Worm (Caenorhabditis elegans) whole organism, early embryonic: ENCODE measurements around the gene sulp-2.

ENCODE experiments used
- B0310.2 ChIP-seq: sonication (generic microtip); optimal IDR thresholded peaks from 2 replicates; lab custom pipeline; 2016; ENCODE audit warnings: mild to moderate bottlenecking, missing genetic modification characterization, missing compliant biosample characterization
- F13C5.2 ChIP-seq: sonication (generic microtip); optimal IDR thresholded peaks from 2 replicates; lab custom pipeline; 2017; ENCODE audit warnings: mild to moderate bottlenecking, missing genetic modification characterization, inconsistent platforms, missing compliant biosample characterization
- aly-1 ChIP-seq: sonication (generic microtip); optimal IDR thresholded peaks from 2 replicates; lab custom pipeline; 2016; ENCODE audit warnings: missing genetic modification characterization, missing compliant biosample characterization
- ama-1 ChIP-seq: fragments of 150-350 bp; optimal IDR thresholded peaks from 2 replicates; lab custom pipeline; 2014
- ceh-13 ChIP-seq: fragments of 200-800 bp; sonication (Bioruptor generic); optimal IDR thresholded peaks from 2 replicates; lab custom pipeline; 2018; ENCODE audit warnings: mild to moderate bottlenecking, missing genetic modification characterization, missing compliant biosample characterization
- ceh-36 ChIP-seq: sonication (generic microtip); optimal IDR thresholded peaks from 2 replicates; lab custom pipeline; 2016; ENCODE audit warnings: missing genetic modification characterization, inconsistent platforms, missing compliant biosample characterization
- ets-7 ChIP-seq: sonication (generic microtip); optimal IDR thresholded peaks from 2 replicates; lab custom pipeline; 2016; ENCODE audit warnings: missing genotype, missing genetic modification characterization, missing compliant biosample characterization
- flt-1 ChIP-seq: fragments of 200-800 bp; sonication (Bioruptor generic); IDR thresholded peaks from 2 replicates; pipeline ENCODE4 v1.3.6; 2022; ENCODE audit warnings: missing genetic modification characterization, missing compliant biosample characterization
- hmbx-1 ChIP-seq: sonication (generic microtip); optimal IDR thresholded peaks from 2 replicates; lab custom pipeline; 2016; ENCODE audit warnings: mild to moderate bottlenecking, missing genetic modification characterization, missing compliant biosample characterization
- hmg-4 ChIP-seq: fragments of 200-800 bp; sonication (Bioruptor generic); optimal IDR thresholded peaks from 2 replicates; lab custom pipeline; 2018; ENCODE audit warnings: mild to moderate bottlenecking, missing genetic modification characterization, missing compliant biosample characterization
- hnd-1 ChIP-seq: sonication (generic microtip); optimal IDR thresholded peaks from 2 replicates; lab custom pipeline; 2016; ENCODE audit warnings: missing genetic modification characterization, missing compliant biosample characterization
- pes-1 ChIP-seq: fragments of 200-800 bp; sonication (Bioruptor generic); IDR thresholded peaks from 2 replicates; pipeline ENCODE4 v1.3.6; 2022; ENCODE audit warnings: missing genetic modification reagents, missing genetic modification characterization, missing compliant biosample characterization
- scrt-1 ChIP-seq: fragments of 200-800 bp; sonication (Bioruptor generic); IDR thresholded peaks from 2 replicates; pipeline ENCODE4 v1.3.6; 2022; ENCODE audit warnings: missing genetic modification characterization, missing compliant biosample characterization
- sea-1 ChIP-seq: fragments of 200-800 bp; sonication (Bioruptor generic); conservative IDR thresholded peaks from 2 replicates; pipeline ENCODE4 v1.3.6; 2022; ENCODE audit warnings: missing genetic modification characterization, missing compliant biosample characterization
- tbx-11 ChIP-seq: fragments of 200-800 bp; sonication (Bioruptor generic); IDR thresholded peaks from 2 replicates; pipeline ENCODE4 v1.3.6; 2022; ENCODE audit warnings: missing genetic modification characterization, missing compliant biosample characterization
- tbx-37 ChIP-seq: fragments of 200-800 bp; sonication (Bioruptor generic); conservative IDR thresholded peaks from 2 replicates; pipeline ENCODE4 v1.3.6; 2022; ENCODE audit warnings: missing genetic modification reagents, missing genetic modification characterization, missing compliant biosample characterization
- tra-4 ChIP-seq: sonication (generic microtip); optimal IDR thresholded peaks from 2 replicates; lab custom pipeline; 2017; ENCODE audit warnings: missing genetic modification characterization, missing compliant biosample characterization

The sulp-2 gene

DNA sequence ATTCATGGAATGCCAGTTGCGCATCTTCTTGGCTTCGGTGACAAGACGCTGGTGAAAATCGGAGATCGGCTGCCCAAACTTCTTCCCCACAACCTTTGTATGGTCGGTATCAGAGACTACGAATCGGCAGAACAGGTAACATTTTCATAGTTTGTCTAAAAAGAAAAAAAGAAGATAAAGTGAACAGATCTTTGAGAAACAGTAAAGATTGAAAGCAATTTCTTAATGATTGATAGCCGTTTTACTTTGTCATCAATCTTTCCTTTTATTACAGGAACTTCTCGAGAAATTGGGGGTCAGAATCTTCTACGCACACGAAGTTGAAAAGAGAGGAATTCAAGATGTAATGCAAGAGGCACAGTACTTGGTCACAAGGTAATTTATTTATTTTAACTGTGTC is 31.9 kb upstream of the sulp-2 start:
- no peak for TF ChIP-seq tbx-11 (GFP tag; lab: Robert Waterston, UW)
- TF ChIP-seq flt-1 (GFP tag; lab: Robert Waterston, UW), result no peak
- TF ChIP-seq ceh-13 (GFP tag; lab: Kevin White, UChicago), result no peak
- TF ChIP-seq pes-1, result no peak
- no peak for TF ChIP-seq F13C5.2 (tag; lab: Kevin White, UChicago)
- TF ChIP-seq ets-7, result no peak
- no peak for TF ChIP-seq ama-1
- TF ChIP-seq hnd-1 (tag; lab: Kevin White, UChicago), result no peak
- TF ChIP-seq scrt-1, result no peak
- no peak for TF ChIP-seq ceh-36 (tag; lab: Kevin White, UChicago)
- TF ChIP-seq B0310.2 (tag; lab: Kevin White, UChicago), result no peak

DNA sequence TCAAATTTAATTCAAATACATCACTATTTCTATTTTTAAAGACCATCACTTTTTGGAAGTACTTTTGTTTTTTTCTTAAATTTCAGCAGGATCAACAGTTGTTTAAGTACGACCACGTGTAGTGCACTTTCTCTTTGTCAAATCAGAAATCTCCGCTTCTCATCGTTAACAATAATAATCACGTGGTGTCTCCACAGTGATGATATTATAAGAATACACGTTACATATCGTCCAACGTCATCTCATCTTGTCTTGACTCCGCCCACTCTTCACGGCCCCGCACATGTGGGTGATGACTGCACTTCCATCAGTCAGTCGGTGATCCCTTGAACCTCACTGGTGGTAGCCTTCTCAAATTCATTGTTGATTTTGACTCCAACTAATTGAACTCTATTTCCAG is 30.8 kb upstream of the sulp-2 start, which contains the start of gene argn-1:
TSS of gene argn-1 (plus strand) at position 83 of the 400 bp plus-strand sequence.
- TF ChIP-seq F13C5.2 (tag; lab: Kevin White, UChicago) (no peak), tbx-37 (GFP tag; lab: Robert Waterston, UW) (no peak), ceh-13 (GFP tag; lab: Kevin White, UChicago) (no peak), hmbx-1 (tag; lab: Kevin White, UChicago) (no peak), B0310.2 (tag; lab: Kevin White, UChicago) (no peak), tra-4 (tag; lab: Kevin White, UChicago) (no peak), tbx-11 (GFP tag; lab: Robert Waterston, UW) (no peak), hmg-4 (GFP tag; lab: Kevin White, UChicago) (no peak), ceh-36 (tag; lab: Kevin White, UChicago) (no peak), aly-1 (tag; lab: Kevin White, UChicago) (no peak), hnd-1 (tag; lab: Kevin White, UChicago) (no peak), ets-7 (no peak), sea-1 (GFP tag; lab: Robert Waterston, UW) (no peak), pes-1 (no peak)

DNA sequence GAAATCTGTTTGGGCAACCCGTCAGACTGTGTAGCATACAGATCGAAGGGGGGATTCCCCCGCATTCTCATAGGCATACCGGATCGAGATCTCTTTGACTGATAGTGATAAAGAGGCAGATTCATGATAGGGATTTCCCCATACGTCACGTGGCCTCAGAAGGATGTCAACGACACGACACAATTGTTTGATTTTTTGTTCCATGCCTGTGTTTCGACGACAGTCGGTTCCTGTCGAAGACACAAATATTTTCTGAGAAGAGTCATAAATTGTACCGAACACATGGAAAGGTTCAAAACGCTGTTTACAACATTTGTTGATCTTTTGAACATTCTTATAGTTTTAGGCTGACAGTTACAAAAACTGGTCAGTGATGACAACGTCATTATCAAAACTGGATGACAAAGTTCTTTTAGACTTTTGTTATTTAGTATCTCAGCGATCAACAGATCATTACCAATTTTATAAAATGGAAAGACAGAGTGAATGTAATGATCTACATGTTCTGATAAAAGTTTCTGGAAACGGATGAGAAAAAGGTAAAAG is 29.4 kb upstream of the sulp-2 start:
- TF ChIP-seq hmbx-1 (tag; lab: Kevin White, UChicago) (no peak), aly-1 (tag; lab: Kevin White, UChicago) (no peak), F13C5.2 (tag; lab: Kevin White, UChicago) (no peak), ets-7 (no peak), scrt-1 (no peak), tbx-11 (GFP tag; lab: Robert Waterston, UW) (no peak), tra-4 (tag; lab: Kevin White, UChicago) (no peak)

DNA sequence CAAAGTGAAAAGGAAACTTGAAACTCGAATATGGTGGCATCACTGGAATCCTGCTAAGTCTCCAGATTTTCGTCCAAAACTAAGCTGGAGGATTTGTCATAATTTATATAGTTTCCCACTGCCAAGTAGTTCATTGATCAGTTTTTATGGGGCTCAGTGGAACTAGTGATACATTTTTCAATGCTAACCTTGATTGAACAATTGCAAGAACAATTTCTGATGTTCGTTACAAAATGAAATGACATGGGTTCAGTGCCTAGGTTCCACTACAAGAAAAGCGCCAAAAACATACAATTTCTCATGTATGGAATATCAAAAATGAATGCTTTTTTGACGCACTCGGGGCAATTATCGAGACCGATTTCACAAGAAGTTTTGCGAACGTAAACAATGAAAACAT is 22.7 kb upstream of the sulp-2 start:
- no peak for TF ChIP-seq ama-1
- no peak for TF ChIP-seq hnd-1 (tag; lab: Kevin White, UChicago)
- no peak for TF ChIP-seq scrt-1
- TF ChIP-seq ceh-13 (GFP tag; lab: Kevin White, UChicago), result no peak
- TF ChIP-seq sea-1 (GFP tag; lab: Robert Waterston, UW), result no peak
- no peak for TF ChIP-seq B0310.2 (tag; lab: Kevin White, UChicago)
- no peak for TF ChIP-seq F13C5.2 (tag; lab: Kevin White, UChicago)
- TF ChIP-seq tbx-11 (GFP tag; lab: Robert Waterston, UW), result no peak
- no peak for TF ChIP-seq tra-4 (tag; lab: Kevin White, UChicago)
- TF ChIP-seq hmg-4 (GFP tag; lab: Kevin White, UChicago), result no peak

DNA sequence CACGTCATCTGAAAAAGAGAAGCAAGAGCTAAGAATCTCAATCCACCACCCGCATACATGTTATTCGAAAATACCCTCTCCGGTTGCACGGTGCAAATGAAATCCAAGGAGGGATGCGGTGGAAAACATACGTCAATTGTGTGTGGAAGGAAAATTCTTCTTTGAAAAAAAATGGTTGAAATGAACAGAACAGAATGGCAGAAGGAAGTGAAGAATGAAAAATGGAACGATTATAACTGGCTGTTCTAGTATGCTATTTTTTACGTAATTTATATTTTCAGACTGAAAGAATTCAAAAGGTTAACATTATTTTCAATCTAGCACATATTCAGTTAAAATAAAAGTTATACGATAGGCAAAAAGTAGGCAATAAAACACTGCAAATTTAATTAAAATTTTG is 16.9 kb upstream of the sulp-2 start:
- TF ChIP-seq tbx-11 (GFP tag; lab: Robert Waterston, UW) (no peak), hmbx-1 (tag; lab: Kevin White, UChicago) (no peak), flt-1 (GFP tag; lab: Robert Waterston, UW) (no peak), tbx-37 (GFP tag; lab: Robert Waterston, UW) (no peak), ets-7 (no peak)

DNA sequence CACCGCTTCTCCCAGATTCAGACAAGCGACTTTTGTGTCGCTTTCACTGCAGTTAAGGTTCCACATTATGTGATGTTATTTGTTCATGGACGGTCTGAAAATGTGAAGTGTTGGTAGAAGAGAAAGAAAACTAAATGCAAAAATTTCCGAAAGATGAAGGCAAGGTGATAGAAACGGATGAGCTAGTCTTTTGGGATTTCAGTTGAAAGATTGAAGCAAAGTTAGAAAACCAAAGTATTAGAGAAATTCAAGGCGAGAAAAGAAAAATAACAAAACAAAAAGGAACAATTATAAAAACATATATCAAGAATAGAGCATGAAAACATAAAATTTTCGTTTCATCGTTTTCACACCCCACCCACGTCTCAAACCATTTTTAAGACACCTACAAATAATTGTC is 12.0 kb upstream of the sulp-2 start, which contains the start of gene octr-1:
TSS of gene octr-1 (minus strand) at position 101 of the 400 bp plus-strand sequence.
- TF ChIP-seq tbx-37 (GFP tag; lab: Robert Waterston, UW) (no peak), tbx-11 (GFP tag; lab: Robert Waterston, UW) (no peak), pes-1 (no peak), hmbx-1 (tag; lab: Kevin White, UChicago) (no peak), B0310.2 (tag; lab: Kevin White, UChicago) (no peak), hmg-4 (GFP tag; lab: Kevin White, UChicago) (no peak), hnd-1 (tag; lab: Kevin White, UChicago) (no peak), ets-7 (no peak), ceh-13 (GFP tag; lab: Kevin White, UChicago) (no peak), sea-1 (GFP tag; lab: Robert Waterston, UW) (no peak), scrt-1 (no peak), F13C5.2 (tag; lab: Kevin White, UChicago) (no peak), flt-1 (GFP tag; lab: Robert Waterston, UW) (no peak), aly-1 (tag; lab: Kevin White, UChicago) (no peak)

DNA sequence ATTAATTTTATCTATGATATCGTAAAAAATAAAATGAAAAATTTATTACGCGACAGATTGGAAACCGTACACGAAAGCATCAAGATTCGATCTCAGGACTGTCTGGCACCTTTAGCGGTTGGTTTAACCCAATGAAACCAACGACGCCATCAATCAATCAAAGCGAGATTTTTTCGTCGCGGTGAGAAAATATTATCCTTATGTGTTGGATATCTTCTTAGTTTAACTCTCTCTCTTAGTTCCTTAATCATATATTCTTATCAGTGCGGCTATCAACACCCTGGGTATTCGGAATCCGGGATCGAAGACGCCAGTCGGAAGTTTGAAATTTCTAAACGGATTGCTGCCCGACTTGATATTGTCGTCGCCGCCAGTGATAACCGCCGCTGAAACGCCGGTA is 5.9 kb upstream of the sulp-2 start:
- no peak for TF ChIP-seq hmbx-1 (tag; lab: Kevin White, UChicago)
- no peak for TF ChIP-seq aly-1 (tag; lab: Kevin White, UChicago)
- no peak for TF ChIP-seq scrt-1
- TF ChIP-seq ceh-13 (GFP tag; lab: Kevin White, UChicago), result no peak

DNA sequence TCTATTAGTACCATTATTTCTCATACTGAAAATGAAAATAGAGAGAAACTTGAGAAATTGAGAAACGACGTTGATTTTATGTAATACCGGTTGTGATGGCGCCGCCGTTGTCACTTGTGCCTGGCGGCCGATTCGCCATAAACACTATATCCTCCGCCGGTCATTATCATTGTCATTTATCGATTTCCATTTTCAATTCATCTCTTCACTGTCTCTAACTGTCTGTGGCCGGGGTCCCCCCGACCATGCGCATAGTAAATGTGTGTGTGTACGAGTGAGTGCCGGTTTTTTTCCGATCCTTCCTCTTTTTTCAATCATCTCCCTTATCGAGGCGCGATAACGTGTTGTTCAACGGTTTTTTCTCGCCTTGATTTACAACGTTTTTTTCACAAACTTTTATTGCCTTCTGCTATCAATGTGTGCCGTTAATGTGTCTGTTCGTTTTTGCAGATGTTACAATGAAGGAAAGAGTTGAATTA is 4.2 kb upstream of the sulp-2 start, which contains the start of gene F14D12.1:
TSS of gene F14D12.1 (plus strand) at position 429 of the 479 bp plus-strand sequence.
- no peak for TF ChIP-seq ets-7
- TF ChIP-seq hnd-1 (tag; lab: Kevin White, UChicago), result no peak
- TF ChIP-seq aly-1 (tag; lab: Kevin White, UChicago), result no peak
- no peak for TF ChIP-seq B0310.2 (tag; lab: Kevin White, UChicago)
- TF ChIP-seq hmg-4 (GFP tag; lab: Kevin White, UChicago), result no peak
- TF ChIP-seq pes-1, result no peak
- TF ChIP-seq sea-1 (GFP tag; lab: Robert Waterston, UW), result no peak
- no peak for TF ChIP-seq F13C5.2 (tag; lab: Kevin White, UChicago)
- TF ChIP-seq flt-1 (GFP tag; lab: Robert Waterston, UW), result no peak
- no peak for TF ChIP-seq tbx-37 (GFP tag; lab: Robert Waterston, UW)
- TF ChIP-seq tra-4 (tag; lab: Kevin White, UChicago), result no peak
- TF ChIP-seq scrt-1, result no peak
- no peak for TF ChIP-seq hmbx-1 (tag; lab: Kevin White, UChicago)
- TF ChIP-seq ama-1, result no peak
- no peak for TF ChIP-seq tbx-11 (GFP tag; lab: Robert Waterston, UW)
